Worm (Caenorhabditis elegans) whole organism, L4 larva: ENCODE measurements around the gene lit-1.

ENCODE experiments used
- ama-1 ChIP-seq: fragments of 150-350 bp; optimal IDR thresholded peaks from 2 replicates; lab custom pipeline; 2014; ENCODE audit warnings: inconsistent platforms, mixed read lengths
- ceh-28 ChIP-seq: fragments of 150-350 bp; optimal IDR thresholded peaks from 2 replicates; lab custom pipeline; 2014; ENCODE audit warnings: missing biosample characterization, missing genetic modification reagents, missing genetic modification characterization
- cey-2 ChIP-seq: sonication (generic microtip); optimal IDR thresholded peaks from 3 replicates; lab custom pipeline; 2017; ENCODE audit warnings: missing genetic modification characterization, mild to moderate bottlenecking, missing compliant biosample characterization, antibody characterized with exemption, borderline replicate concordance; ENCODE audit not compliant: insufficient read depth
- daf-8 ChIP-seq: fragments of 200-800 bp; sonication (Bioruptor generic); IDR thresholded peaks from 2 replicates; pipeline ENCODE4 v1.3.6; 2022; ENCODE audit warnings: missing genetic modification characterization, missing compliant biosample characterization
- lin-13 ChIP-seq: fragments of 150-350 bp; optimal IDR thresholded peaks from 2 replicates; lab custom pipeline; 2014; ENCODE audit warnings: missing biosample characterization, missing genetic modification reagents, missing genetic modification characterization
- nhr-102 ChIP-seq: sonication (generic microtip); optimal IDR thresholded peaks from 2 replicates; lab custom pipeline; 2016; ENCODE audit warnings: mild to moderate bottlenecking, missing genetic modification characterization, moderate library complexity, missing compliant biosample characterization
- nhr-11 ChIP-seq: fragments of 150-350 bp; optimal IDR thresholded peaks from 2 replicates; lab custom pipeline; 2014; ENCODE audit warnings: missing biosample characterization, missing genetic modification characterization
- snpc-1.2 ChIP-seq: fragments of 200-800 bp; sonication (Bioruptor generic); IDR thresholded peaks from 2 replicates; pipeline ENCODE4 v1.3.6; 2022; ENCODE audit warnings: missing genetic modification reagents, missing genetic modification characterization, missing compliant biosample characterization
- ztf-11 ChIP-seq: fragments of 150-350 bp; optimal IDR thresholded peaks from 2 replicates; lab custom pipeline; 2014; ENCODE audit warnings: missing biosample characterization, missing genetic modification characterization

DNA sequence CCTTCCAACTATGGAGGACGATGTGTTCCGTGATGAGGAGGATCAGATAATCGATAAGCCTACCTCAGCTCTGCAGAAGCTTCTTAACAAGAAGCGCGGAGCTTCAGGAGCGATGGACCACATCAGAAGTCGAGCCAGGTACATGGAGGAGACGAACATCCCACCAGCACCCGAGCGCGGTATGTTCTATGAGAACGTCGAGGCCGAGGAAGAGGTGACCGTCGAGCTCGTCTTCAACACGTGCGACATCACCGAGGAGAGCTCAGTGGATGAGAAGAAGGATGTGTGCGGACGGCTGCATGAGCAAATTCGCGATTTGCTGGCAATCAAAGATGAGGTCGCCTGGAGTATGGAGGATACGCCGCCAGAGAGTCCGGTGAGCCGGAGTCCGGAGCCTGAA, 49.8 kb upstream of the lit-1 start:
- no peak for TF ChIP-seq snpc-1.2 (GFP tag; lab: Robert Waterston, UW)
- no peak for TF ChIP-seq ztf-11 (tag; lab: Kevin White, UChicago)
- TF ChIP-seq ceh-28 (tag; lab: Kevin White, UChicago) = no peak
- no peak for TF ChIP-seq ama-1 (lab: Kevin White, UChicago)
- no peak for TF ChIP-seq cey-2 (tag; lab: Kevin White, UChicago)
- TF ChIP-seq daf-8 (GFP tag; lab: Robert Waterston, UW) = no peak
- TF ChIP-seq nhr-102 (tag; lab: Kevin White, UChicago) = no peak
- TF ChIP-seq lin-13 (GFP tag; lab: Kevin White, UChicago) = no peak
- no peak for TF ChIP-seq nhr-11 (tag; lab: Kevin White, UChicago)
